Worm (Caenorhabditis elegans): Measurements from ENCODE around the gene ttbk-2.2.

- TF ChIP-seq lin-15B (tag; optimal IDR thresholded peaks at IDR 0.05) (no peak), nhr-77 (tag; optimal IDR thresholded peaks at IDR 0.05) (no peak)
Observed at ce11 chrIV:5083832-5084231, 17.0 kb upstream of the ttbk-2.2 start.

Measured in whole organism, L1 larva.